Worm (Caenorhabditis elegans): ENCODE data around the gene ZC53.1.

ce11 chrX:1959063-1959462 lies 45.9 kb upstream of the ZC53.1 start:
- TF ChIP-seq zag-1 (tag; optimal IDR thresholded peaks at IDR 0.05) (no peak), unc-62 (GFP tag; optimal IDR thresholded peaks at IDR 0.05) (no peak), pqm-1 (tag; optimal IDR thresholded peaks at IDR 0.05) (no peak)
